Worm (Caenorhabditis elegans) whole organism, L4 larva: ENCODE data around the gene rnh-1.2.

Experiments
- F10B5.3 ChIP-seq: sonication (generic microtip); optimal IDR thresholded peaks from 2 replicates; lab custom pipeline; 2016; ENCODE audit warnings: mild to moderate bottlenecking, missing genetic modification characterization, missing compliant biosample characterization
- F44E2.7 ChIP-seq: fragments of 200-800 bp; sonication (Bioruptor generic); IDR thresholded peaks from 2 replicates; pipeline ENCODE4 v2.1.2; 2022; ENCODE audit warnings: missing genetic modification characterization, missing compliant biosample characterization
- T26A8.4 ChIP-seq: fragments of 200-800 bp; sonication (Bioruptor generic); IDR thresholded peaks from 2 replicates; pipeline ENCODE4 v1.3.6; 2022; ENCODE audit warnings: missing genetic modification characterization, missing compliant biosample characterization
- aha-1 ChIP-seq: fragments of 150-350 bp; peaks from one replicate; lab custom pipeline; 2014; ENCODE audit warnings: missing biosample characterization, missing genetic modification characterization
- ama-1 ChIP-seq: fragments of 150-350 bp; optimal IDR thresholded peaks from 2 replicates; lab custom pipeline; 2014; ENCODE audit warnings: inconsistent platforms, mixed read lengths
- ceh-20 ChIP-seq: fragments of 200-800 bp; sonication (Bioruptor generic); IDR thresholded peaks from 2 replicates; pipeline ENCODE4 v1.3.6; 2022; ENCODE audit warnings: missing genetic modification reagents, missing genetic modification characterization, missing compliant biosample characterization
- ceh-44 ChIP-seq: fragments of 200-800 bp; sonication (Bioruptor generic); IDR thresholded peaks from 2 replicates; pipeline ENCODE4 v1.3.6; 2022; ENCODE audit warnings: missing genetic modification reagents, missing genetic modification characterization, missing compliant biosample characterization
- ceh-82 ChIP-seq: sonication (generic microtip); optimal IDR thresholded peaks from 2 replicates; lab custom pipeline; 2017; ENCODE audit warnings: missing biosample characterization, missing genetic modification characterization
- ces-1 ChIP-seq: fragments of 150-350 bp; sonication (generic microtip); optimal IDR thresholded peaks from 4 replicates; lab custom pipeline; 2014; ENCODE audit warnings: missing biosample characterization, missing genetic modification reagents, missing genetic modification characterization
- cey-2 ChIP-seq: sonication (generic microtip); optimal IDR thresholded peaks from 3 replicates; lab custom pipeline; 2017; ENCODE audit warnings: missing genetic modification characterization, mild to moderate bottlenecking, missing compliant biosample characterization, antibody characterized with exemption, borderline replicate concordance; ENCODE audit not compliant: insufficient read depth
- duxl-1 ChIP-seq: sonication (generic microtip); optimal IDR thresholded peaks from 2 replicates; lab custom pipeline; 2016; ENCODE audit warnings: mild to moderate bottlenecking, missing genetic modification characterization, moderate library complexity, missing compliant biosample characterization; ENCODE audit not compliant: poor library complexity
- fkh-10 ChIP-seq: fragments of 150-350 bp; optimal IDR thresholded peaks from 2 replicates; lab custom pipeline; 2014; ENCODE audit warnings: missing biosample characterization, missing genetic modification reagents, missing genetic modification characterization
- jun-1 ChIP-seq: fragments of 150-350 bp; optimal IDR thresholded peaks from 2 replicates; lab custom pipeline; 2014; ENCODE audit warnings: missing biosample characterization, missing genetic modification reagents, missing genetic modification characterization
- lim-7 ChIP-seq: fragments of 200-800 bp; sonication (Bioruptor generic); IDR thresholded peaks from 2 replicates; pipeline ENCODE4 v1.3.6; 2022; ENCODE audit warnings: missing genetic modification characterization, missing compliant biosample characterization
- lsy-2 ChIP-seq, 2 experiments: fragments of 150-350 bp in 1 of 2; sonication (generic microtip) in 1 of 2; optimal IDR thresholded peaks; 2 replicates each; lab custom pipeline; 2014 to 2017; ENCODE audit warnings: missing biosample characterization in 2 of 2, missing genetic modification characterization in 2 of 2
- madf-9 ChIP-seq: fragments of 200-800 bp; sonication (Bioruptor generic); conservative IDR thresholded peaks from 2 replicates; pipeline ENCODE4 v1.3.6; 2022; ENCODE audit warnings: missing genetic modification reagents, missing genetic modification characterization, missing compliant biosample characterization
- mxl-2 ChIP-seq: fragments of 200-800 bp; sonication (Bioruptor generic); conservative IDR thresholded peaks from 2 replicates; pipeline ENCODE4 v1.3.6; 2022; ENCODE audit warnings: missing genetic modification reagents, missing genetic modification characterization, missing compliant biosample characterization
- nhr-25 ChIP-seq: sonication (generic microtip); optimal IDR thresholded peaks from 2 replicates; lab custom pipeline; 2017; ENCODE audit warnings: missing genetic modification characterization, mild to moderate bottlenecking, missing compliant biosample characterization, antibody characterized with exemption, moderate library complexity, borderline replicate concordance; ENCODE audit not compliant: insufficient read depth
- nhr-28 ChIP-seq: fragments of 150-350 bp; optimal IDR thresholded peaks from 2 replicates; lab custom pipeline; 2014; ENCODE audit warnings: missing biosample characterization, missing genetic modification characterization
- nhr-41 ChIP-seq: fragments of 200-800 bp; sonication (Bioruptor generic); IDR thresholded peaks from 2 replicates; pipeline ENCODE4 v1.3.6; 2022; ENCODE audit warnings: missing genetic modification reagents, missing genetic modification characterization, missing compliant biosample characterization
- nhr-42 ChIP-seq: fragments of 200-800 bp; sonication (Bioruptor generic); IDR thresholded peaks from 2 replicates; pipeline ENCODE4 v1.3.6; 2022; ENCODE audit warnings: missing genetic modification characterization, missing compliant biosample characterization
- nhr-6 ChIP-seq: fragments of 150-350 bp; optimal IDR thresholded peaks from 2 replicates; lab custom pipeline; 2014; ENCODE audit warnings: missing biosample characterization, missing genetic modification characterization
- tra-1 ChIP-seq: fragments of 200-800 bp; sonication (Bioruptor generic); IDR thresholded peaks from 2 replicates; pipeline ENCODE4 v1.3.6; 2022; ENCODE audit warnings: missing genetic modification reagents, missing genetic modification characterization, missing compliant biosample characterization
- unc-62 ChIP-seq, 3 experiments: fragments of 150-350 bp in 1 of 3; sonication (generic microtip); optimal IDR thresholded peaks in 2 of 3; peaks in 1 of 3; 1 replicate in 1 of 3; 2 replicates in 2 of 3; lab custom pipeline; 2014 to 2017; ENCODE audit warnings: missing biosample characterization in 3 of 3, missing genetic modification characterization in 3 of 3, missing genetic modification reagents in 3 of 3, missing genotype in 1 of 3
- vab-7 ChIP-seq: fragments of 200-800 bp; sonication (Bioruptor generic); IDR thresholded peaks from 2 replicates; pipeline ENCODE4 v1.3.6; 2022; ENCODE audit warnings: missing genetic modification reagents, missing genetic modification characterization, missing compliant biosample characterization
- zip-11 ChIP-seq: fragments of 200-800 bp; sonication (Bioruptor generic); IDR thresholded peaks from 2 replicates; pipeline ENCODE4 v1.3.6; 2022; ENCODE audit warnings: missing genetic modification characterization, missing compliant biosample characterization
- ztf-7 ChIP-seq: fragments of 150-350 bp; optimal IDR thresholded peaks from 2 replicates; lab custom pipeline; 2014; ENCODE audit warnings: missing biosample characterization, missing genetic modification characterization

The rnh-1.2 gene

DNA sequence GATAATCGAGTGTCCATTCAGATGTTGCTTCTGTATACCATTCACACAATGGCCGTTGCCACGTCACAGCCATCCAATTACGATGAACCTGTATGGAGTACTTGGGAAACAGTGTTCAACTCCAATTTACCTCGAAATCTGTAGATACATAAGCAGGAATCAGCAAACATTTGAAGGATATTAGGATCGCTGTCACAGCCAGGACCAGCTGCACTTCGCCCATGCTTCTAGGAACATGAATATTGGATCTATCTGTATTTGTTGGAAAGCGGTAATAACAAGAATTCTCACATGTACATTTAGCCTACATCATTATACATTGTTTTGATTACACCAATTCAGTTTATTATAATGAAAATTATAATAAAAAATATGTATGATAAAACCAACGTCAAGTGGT lies 44.4 kb upstream of the rnh-1.2 start, which contains the start of gene algn-8 (continued):
- TF ChIP-seq lim-7 (GFP tag; lab: Robert Waterston, UW): 0 out of 2 replicates have a peak, but pooled peaks have one; percentile 18
- no peak for TF ChIP-seq jun-1 (tag; lab: Kevin White, UChicago)
- TF ChIP-seq duxl-1 (tag; lab: Kevin White, UChicago): peak; percentile 46
- TF ChIP-seq T26A8.4 (GFP tag; lab: Robert Waterston, UW): 0 out of 2 replicates have a peak, but pooled peaks have one; percentile 49
- TF ChIP-seq nhr-41 (GFP tag; lab: Robert Waterston, UW): no peak
- TF ChIP-seq F10B5.3 (tag; lab: Kevin White, UChicago): peak; percentile 3
- TF ChIP-seq madf-9 (GFP tag; lab: Robert Waterston, UW): no peak
- TF ChIP-seq ztf-7: no peak

DNA sequence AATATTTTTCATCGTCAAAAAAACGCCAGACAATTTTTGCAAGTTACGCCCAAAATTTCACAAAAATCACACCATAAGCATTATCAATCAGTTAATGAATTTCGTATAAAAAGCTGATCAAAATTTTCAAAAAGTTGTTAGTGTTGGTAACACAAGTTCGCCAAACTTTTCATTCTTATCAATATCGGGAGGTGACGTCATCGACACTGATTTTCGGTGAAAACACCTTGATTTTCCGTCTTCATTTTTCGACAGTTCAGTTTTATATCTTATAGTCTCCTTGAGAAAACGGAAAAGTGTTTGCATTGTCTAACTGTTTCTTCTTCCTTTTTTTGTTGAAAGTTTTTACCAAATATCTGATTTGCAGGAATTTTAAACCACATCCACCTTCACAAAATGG lies 39.0 kb upstream of the rnh-1.2 start, which contains the start of gene C08H9.15:
C08H9.15 (plus strand) TSS at position 368 of the 400 bp plus-strand sequence.
- TF ChIP-seq vab-7 (GFP tag; lab: Robert Waterston, UW) (no peak), nhr-6 (tag; lab: Kevin White, UChicago) (no peak), ceh-20 (GFP tag; lab: Robert Waterston, UW) (no peak), cey-2 (no peak), ceh-82 (no peak), nhr-28 (tag; lab: Kevin White, UChicago) (peak; percentile 11)

DNA sequence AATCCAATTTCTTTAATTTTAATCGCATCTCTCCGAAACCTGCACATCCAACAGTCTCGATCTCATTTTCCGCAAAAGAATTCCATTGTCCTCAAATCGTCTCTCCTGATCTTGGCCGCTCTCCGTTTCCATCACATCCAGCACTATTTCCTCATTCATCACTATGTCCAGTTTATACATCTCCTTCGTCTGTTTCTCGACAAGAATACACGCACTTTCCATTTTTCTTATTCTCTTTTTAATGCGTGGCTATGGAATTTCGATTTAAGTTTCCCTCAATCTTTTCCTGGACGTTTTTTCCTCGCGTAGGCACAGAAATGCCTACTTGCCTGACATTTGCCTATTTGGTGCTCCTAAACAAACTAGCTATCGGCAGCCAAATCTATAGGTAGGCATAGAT lies 38.0 kb upstream of the rnh-1.2 start:
- no peak for TF ChIP-seq ceh-44 (GFP tag; lab: Robert Waterston, UW)
- TF ChIP-seq nhr-25 (tag; lab: Kevin White, UChicago): no peak
- TF ChIP-seq unc-62 (GFP tag; optimal IDR thresholded peaks at IDR 0.05 in 1 of 2; lab: Kevin White, UChicago): peak in 1 of 2 experiments; percentile 8
- no peak for TF ChIP-seq unc-62 (tag; optimal IDR thresholded peaks at IDR 0.05; lab: Kevin White, UChicago)
- peak; percentile 73 for TF ChIP-seq aha-1 (tag; lab: Kevin White, UChicago)

DNA sequence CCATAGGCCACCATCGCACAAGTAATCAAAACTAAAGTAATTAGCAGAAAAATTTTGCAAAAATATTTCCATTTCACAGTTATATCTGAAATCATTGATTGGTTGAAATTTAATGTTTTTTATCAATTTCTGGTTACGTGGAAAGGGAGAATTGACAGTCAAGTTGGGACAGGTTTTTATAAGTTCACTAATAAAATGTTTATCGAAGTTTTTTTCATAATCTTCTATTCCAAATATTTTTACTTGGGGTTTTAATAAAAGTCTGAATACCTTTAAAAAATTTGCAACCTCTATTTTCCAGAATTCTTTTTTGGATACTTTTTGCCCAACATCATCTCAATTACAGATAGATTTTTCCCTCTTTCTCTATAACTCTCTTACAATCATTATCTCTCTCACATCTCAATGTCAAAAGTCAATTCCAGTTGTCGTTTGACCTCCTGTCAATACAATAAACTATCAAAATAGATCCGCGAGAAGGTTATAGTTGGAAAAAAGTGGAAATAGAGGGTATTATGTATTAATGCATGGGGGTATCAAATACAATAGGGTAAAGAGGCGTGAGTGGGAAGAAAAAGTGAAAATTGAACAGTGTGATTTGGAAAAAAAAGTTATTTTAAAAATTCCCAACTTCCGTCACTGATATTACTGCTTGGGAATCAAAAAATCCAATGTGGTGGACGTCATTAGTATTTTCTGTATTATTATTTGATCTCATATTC lies 32.8 kb upstream of the rnh-1.2 start, which contains the start of the genes chil-2 and ctsa-3.2:
chil-2 (minus strand) TSS at position 101 of the 722 bp plus-strand sequence.
ctsa-3.2 (plus strand) TSS at position 672 of the 722 bp plus-strand sequence.
- TF ChIP-seq lsy-2 (tag; optimal IDR thresholded peaks at IDR 0.05; lab: Kevin White, UChicago): no peak
- no peak for TF ChIP-seq ces-1 (GFP tag; lab: Kevin White, UChicago)
- TF ChIP-seq, all 104 proteins: peak for 0

DNA sequence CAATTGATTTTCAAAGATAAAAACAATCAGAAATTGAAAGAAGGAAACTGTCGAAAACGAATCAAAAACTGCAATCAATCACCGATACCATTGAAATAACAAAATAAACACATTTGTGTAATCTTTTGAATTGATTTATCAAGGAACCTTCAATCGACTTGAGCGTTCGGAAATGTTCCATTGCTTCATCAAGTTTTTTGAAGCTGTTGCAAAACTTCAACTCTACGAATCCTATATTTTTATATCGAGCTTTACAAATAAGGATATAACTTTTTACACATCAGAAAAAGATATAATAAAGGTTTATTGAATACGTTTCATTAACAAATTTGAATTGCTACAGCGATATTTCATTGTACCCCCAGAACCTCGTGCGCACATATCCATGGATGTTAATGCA lies 31.1 kb upstream of the rnh-1.2 start, which contains the start of gene chil-8:
chil-8 (minus strand) TSS at position 101 of the 400 bp plus-strand sequence.
- no peak for TF ChIP-seq zip-11 (GFP tag; lab: Robert Waterston, UW)
- TF ChIP-seq nhr-42 (GFP tag; lab: Robert Waterston, UW): no peak
- no peak for TF ChIP-seq lsy-2 (tag; optimal IDR thresholded peaks at IDR 0.05; lab: Kevin White, UChicago)
- no peak for TF ChIP-seq F44E2.7 (GFP tag; lab: Robert Waterston, UW)
- TF ChIP-seq ama-1 (lab: Kevin White, UChicago): no peak
- peak; percentile 37 for TF ChIP-seq aha-1 (tag; lab: Kevin White, UChicago)
- TF ChIP-seq fkh-10: no peak
- TF ChIP-seq, all 104 proteins: peak for 1

DNA sequence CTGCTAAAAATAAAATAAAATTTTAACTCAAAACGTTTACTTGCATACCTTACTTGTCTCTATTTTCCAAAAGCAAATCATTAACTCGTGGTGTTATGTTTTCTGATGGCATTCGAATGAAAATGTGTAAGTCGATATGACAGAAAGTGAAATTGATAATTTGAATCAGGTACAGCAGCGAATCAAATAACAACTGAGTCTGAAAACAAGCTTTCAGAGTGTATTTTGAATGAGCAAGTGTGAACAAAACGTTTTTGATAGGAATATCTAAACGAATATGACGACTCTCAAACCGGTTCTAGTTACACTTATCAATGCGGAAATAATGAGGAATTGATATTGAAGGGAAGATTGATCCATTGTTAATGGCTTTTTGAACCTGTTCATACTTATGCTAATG lies 29.2 kb upstream of the rnh-1.2 start, which contains the start of gene chil-7:
chil-7 (minus strand) TSS at position 112 of the 400 bp plus-strand sequence.
- TF ChIP-seq unc-62 (GFP tag; optimal IDR thresholded peaks at IDR 0.05 in 1 of 2; lab: Kevin White, UChicago) (peak in 1 of 2 experiments; percentile 97), unc-62 (tag; optimal IDR thresholded peaks at IDR 0.05; lab: Kevin White, UChicago) (no peak), mxl-2 (GFP tag; lab: Robert Waterston, UW) (no peak), tra-1 (GFP tag; lab: Robert Waterston, UW) (no peak)
- TF ChIP-seq, all 104 proteins: peak for 1
